Fruit fly (Drosophila melanogaster): ENCODE measurements around the gene regucalcin.

DNA sequence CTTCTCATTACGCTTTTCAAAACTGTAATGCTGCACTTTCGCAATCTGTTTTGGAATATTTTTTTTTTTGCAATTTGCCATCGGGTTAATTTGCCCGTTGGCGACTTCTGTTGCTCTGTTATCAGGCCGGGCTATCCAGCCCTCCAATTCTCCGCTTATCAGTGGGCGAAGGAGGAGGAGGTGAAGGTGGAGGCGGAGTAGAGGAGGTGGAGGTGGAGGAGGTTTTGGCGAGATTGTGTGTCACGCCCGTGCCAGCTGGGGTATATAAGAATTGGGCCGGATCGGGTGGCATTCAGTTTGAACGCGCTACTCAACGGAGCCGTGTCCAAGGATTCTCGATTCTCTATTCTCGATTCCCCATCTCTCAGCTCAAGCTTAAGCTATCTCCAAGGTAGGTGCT is 2.0 kb downstream of the regucalcin start:
- TF ChIP-seq ttk (optimal IDR thresholded peaks at IDR 0.05) (no peak), Sin3A (optimal IDR thresholded peaks at IDR 0.05) (no peak)
